Fruit fly (Drosophila melanogaster): Measurements from ENCODE around the gene CG10598.

Gene CG10598

dm6 chrX:17177606-17178005 is 49.1 kb downstream of the CG10598 start:
- TF ChIP-seq Hr83 (GFP tag; optimal IDR thresholded peaks at IDR 0.05; ENCODE audit: poor library complexity, severe bottlenecking) = no peak
- TF ChIP-seq Hr78 (GFP tag; optimal IDR thresholded peaks at IDR 0.05) = no peak
- TF ChIP-seq Dfd (GFP tag; optimal IDR thresholded peaks at IDR 0.05) = no peak
- no peak for TF ChIP-seq woc (GFP tag; optimal IDR thresholded peaks at IDR 0.05)
- TF ChIP-seq HLH106 (tag; optimal IDR thresholded peaks at IDR 0.05) = no peak
- TF ChIP-seq Hnf4 (GFP tag; optimal IDR thresholded peaks at IDR 0.05) = no peak
- no peak for TF ChIP-seq OdsH (GFP tag; optimal IDR thresholded peaks at IDR 0.05)
- TF ChIP-seq lola (GFP tag; optimal IDR thresholded peaks at IDR 0.05) = no peak
- TF ChIP-seq pan (optimal IDR thresholded peaks at IDR 0.05) = no peak
- TF ChIP-seq psq (GFP tag; optimal IDR thresholded peaks at IDR 0.05) = no peak
- TF ChIP-seq Mio (GFP tag; optimal IDR thresholded peaks at IDR 0.05) = no peak
- TF ChIP-seq brk (GFP tag; optimal IDR thresholded peaks at IDR 0.05) = no peak
- TF ChIP-seq Sp1 (GFP tag; optimal IDR thresholded peaks at IDR 0.05) = no peak
- TF ChIP-seq foxo (GFP tag; optimal IDR thresholded peaks at IDR 0.05) = no peak

dm6 chrX:17176542-17176941 is 50.1 kb downstream of the CG10598 start:
- TF ChIP-seq CG32264 (GFP tag; optimal IDR thresholded peaks at IDR 0.05) = no peak
- TF ChIP-seq fru (GFP tag; optimal IDR thresholded peaks at IDR 0.05) = peak; percentile 24
- TF ChIP-seq psq (GFP tag; optimal IDR thresholded peaks at IDR 0.05) = no peak
- TF ChIP-seq pan (optimal IDR thresholded peaks at IDR 0.05) = no peak
- TF ChIP-seq N (GFP tag; optimal IDR thresholded peaks at IDR 0.05) = no peak
- peak; percentile 34 for TF ChIP-seq ey (GFP tag; optimal IDR thresholded peaks at IDR 0.05)
- no peak for TF ChIP-seq GATAd (GFP tag; optimal IDR thresholded peaks at IDR 0.05)
- no peak for TF ChIP-seq Hnf4 (GFP tag; optimal IDR thresholded peaks at IDR 0.05)
- TF ChIP-seq dmrt93B (GFP tag; optimal IDR thresholded peaks at IDR 0.05) = no peak
- TF ChIP-seq foxo (GFP tag; optimal IDR thresholded peaks at IDR 0.05) = peak in 1 of 2 experiments; percentile 33
- no peak for TF ChIP-seq Sp1 (GFP tag; optimal IDR thresholded peaks at IDR 0.05)
- TF ChIP-seq br (GFP tag; optimal IDR thresholded peaks at IDR 0.05) = no peak
- peak; percentile 23 for TF ChIP-seq woc (GFP tag; optimal IDR thresholded peaks at IDR 0.05)
- no peak for TF ChIP-seq Hr83 (GFP tag; optimal IDR thresholded peaks at IDR 0.05; ENCODE audit: poor library complexity, severe bottlenecking)
- TF ChIP-seq Dif (GFP tag; optimal IDR thresholded peaks at IDR 0.05; ENCODE audit: partially characterized antibody) = no peak
- no peak for TF ChIP-seq CrebA (GFP tag; optimal IDR thresholded peaks at IDR 0.05; ENCODE audit: borderline replicate concordance)
- no peak for TF ChIP-seq Vsx2 (GFP tag; optimal IDR thresholded peaks at IDR 0.05; ENCODE audit: partially characterized antibody)
- no peak for TF ChIP-seq Myc (optimal IDR thresholded peaks at IDR 0.05)
- peak; percentile 9 for TF ChIP-seq OdsH (GFP tag; optimal IDR thresholded peaks at IDR 0.05)
- TF ChIP-seq Dfd (GFP tag; optimal IDR thresholded peaks at IDR 0.05) = no peak
- TF ChIP-seq dsf (GFP tag; optimal IDR thresholded peaks at IDR 0.05; ENCODE audit: borderline replicate concordance) = no peak
- TF ChIP-seq brk (GFP tag; optimal IDR thresholded peaks at IDR 0.05) = no peak
- peak; percentile 37 for TF ChIP-seq sv (GFP tag; optimal IDR thresholded peaks at IDR 0.05)
- TF ChIP-seq rgr (GFP tag; optimal IDR thresholded peaks at IDR 0.05) = no peak
- no peak for TF ChIP-seq tai (GFP tag; optimal IDR thresholded peaks at IDR 0.05)
- no peak for TF ChIP-seq Mio (GFP tag; optimal IDR thresholded peaks at IDR 0.05)
- TF ChIP-seq Abd-B (GFP tag; optimal IDR thresholded peaks at IDR 0.05) = no peak
- peak; percentile 55 for TF ChIP-seq h (GFP tag; optimal IDR thresholded peaks at IDR 0.05)
- no peak for TF ChIP-seq CG9705 (GFP tag; optimal IDR thresholded peaks at IDR 0.05)
- TF ChIP-seq dl (GFP tag; optimal IDR thresholded peaks at IDR 0.05; ENCODE audit: insufficient read depth in 1 of 2, partially characterized antibody in 2 of 2) = no peak
- TF ChIP-seq HLH106 (tag; optimal IDR thresholded peaks at IDR 0.05) = peak; percentile 16
- TF ChIP-seq jim (GFP tag; optimal IDR thresholded peaks at IDR 0.05) = no peak

dm6 chrX:17175558-17176189 is 51.0 kb downstream of the CG10598 start:
- TF ChIP-seq lola (GFP tag; optimal IDR thresholded peaks at IDR 0.05) = no peak
- no peak for TF ChIP-seq Jra (GFP tag; optimal IDR thresholded peaks at IDR 0.05)
- no peak for TF ChIP-seq ey (GFP tag; optimal IDR thresholded peaks at IDR 0.05)
- TF ChIP-seq usp (GFP tag; optimal IDR thresholded peaks at IDR 0.05) = no peak
- no peak for TF ChIP-seq CG32264 (GFP tag; optimal IDR thresholded peaks at IDR 0.05)
- TF ChIP-seq rgr (GFP tag; optimal IDR thresholded peaks at IDR 0.05) = peak; percentile 50
- TF ChIP-seq dmrt93B (GFP tag; optimal IDR thresholded peaks at IDR 0.05) = peak; percentile 1
- TF ChIP-seq sage (GFP tag; optimal IDR thresholded peaks at IDR 0.05) = no peak
- peak; percentile 34 for TF ChIP-seq h (GFP tag; optimal IDR thresholded peaks at IDR 0.05)
- TF ChIP-seq GATAd (GFP tag; optimal IDR thresholded peaks at IDR 0.05) = no peak
- TF ChIP-seq OdsH (GFP tag; optimal IDR thresholded peaks at IDR 0.05) = no peak
- TF ChIP-seq Vsx2 (GFP tag; optimal IDR thresholded peaks at IDR 0.05; ENCODE audit: partially characterized antibody) = no peak
- TF ChIP-seq tai (GFP tag; optimal IDR thresholded peaks at IDR 0.05) = peak; percentile 60
- no peak for TF ChIP-seq woc (GFP tag; optimal IDR thresholded peaks at IDR 0.05)
- peak in 1 of 2 experiments; percentile 42 for TF ChIP-seq foxo (GFP tag; optimal IDR thresholded peaks at IDR 0.05)
- no peak for TF ChIP-seq Sp1 (GFP tag; optimal IDR thresholded peaks at IDR 0.05)
- no peak for TF ChIP-seq Dfd (GFP tag; optimal IDR thresholded peaks at IDR 0.05)
- no peak for TF ChIP-seq jim (GFP tag; optimal IDR thresholded peaks at IDR 0.05)
- TF ChIP-seq Abd-B (GFP tag; optimal IDR thresholded peaks at IDR 0.05) = no peak
- TF ChIP-seq Myc (optimal IDR thresholded peaks at IDR 0.05) = peak; percentile 75
- no peak for TF ChIP-seq Mio (GFP tag; optimal IDR thresholded peaks at IDR 0.05)
- peak; percentile 7 for TF ChIP-seq Hnf4 (GFP tag; optimal IDR thresholded peaks at IDR 0.05)
- no peak for TF ChIP-seq dl (GFP tag; optimal IDR thresholded peaks at IDR 0.05; ENCODE audit: insufficient read depth in 1 of 2, partially characterized antibody in 2 of 2)
- no peak for TF ChIP-seq CG9705 (GFP tag; optimal IDR thresholded peaks at IDR 0.05)
- no peak for TF ChIP-seq psq (GFP tag; optimal IDR thresholded peaks at IDR 0.05)
- no peak for TF ChIP-seq sv (GFP tag; optimal IDR thresholded peaks at IDR 0.05)
- no peak for TF ChIP-seq dsf (GFP tag; optimal IDR thresholded peaks at IDR 0.05; ENCODE audit: borderline replicate concordance)
- no peak for TF ChIP-seq br (GFP tag; optimal IDR thresholded peaks at IDR 0.05)
- TF ChIP-seq fru (GFP tag; optimal IDR thresholded peaks at IDR 0.05) = peak; percentile 20
- no peak for TF ChIP-seq Hr78 (GFP tag; optimal IDR thresholded peaks at IDR 0.05)
- peak; percentile 22 for TF ChIP-seq HLH106 (tag; optimal IDR thresholded peaks at IDR 0.05)
- peak; percentile 35 for TF ChIP-seq brk (GFP tag; optimal IDR thresholded peaks at IDR 0.05)
- no peak for TF ChIP-seq Rel (GFP tag; optimal IDR thresholded peaks at IDR 0.05)
- TF ChIP-seq Rel (tag; optimal IDR thresholded peaks at IDR 0.05) = no peak
- TF ChIP-seq pan (optimal IDR thresholded peaks at IDR 0.05) = no peak
- no peak for TF ChIP-seq N (GFP tag; optimal IDR thresholded peaks at IDR 0.05)
- no peak for TF ChIP-seq CrebA (GFP tag; optimal IDR thresholded peaks at IDR 0.05; ENCODE audit: borderline replicate concordance)

All from whole organism, wandering third instar larva.